Fruit fly (Drosophila melanogaster): Measurements from ENCODE around the gene CG10859.
A peak's percentile ranks its signal among the peaks of the same experiment; 100 is the strongest.

- peak; percentile 98 for TF ChIP-seq tj (GFP tag; optimal IDR thresholded peaks at IDR 0.05)
- TF ChIP-seq pad (GFP tag; optimal IDR thresholded peaks at IDR 0.05) = peak; percentile 54
- peak; percentile 54 for TF ChIP-seq toe (GFP tag; optimal IDR thresholded peaks at IDR 0.05)
- TF ChIP-seq CG7101 (tag; optimal IDR thresholded peaks at IDR 0.05) = peak; percentile 78
- no peak for TF ChIP-seq Clk (GFP tag; optimal IDR thresholded peaks at IDR 0.05)
- TF ChIP-seq Hr96 (GFP tag; optimal IDR thresholded peaks at IDR 0.05) = no peak
- peak; percentile 98 for TF ChIP-seq Mnt (GFP tag; optimal IDR thresholded peaks at IDR 0.05)
Measured at dm6 chr2L:13366109-13366747, 32.2 kb downstream of the CG10859 start, which contains the start of the genes Nnp-1 and Grx3.
